Fruit fly (Drosophila melanogaster) whole organism, embryonic: ENCODE data around the gene NANS.

Source experiments
- Abd-B ChIP-seq: fragments of 200-800 bp; sonication (Bioruptor generic); optimal IDR thresholded peaks from 2 replicates; lab custom pipeline; 2018; ENCODE audit warnings: missing biosample characterization, mild to moderate bottlenecking, missing genetic modification characterization, moderate library complexity
- Atf-2 ChIP-seq: fragments of 200-800 bp; sonication (Bioruptor generic); optimal IDR thresholded peaks from 2 replicates; lab custom pipeline; 2016; ENCODE audit warnings: missing biosample characterization, missing genetic modification characterization
- B-H1 ChIP-seq: fragments of 200-800 bp; sonication (Bioruptor generic); IDR thresholded peaks from 3 replicates; pipeline ENCODE4 v1.3.6; 2022; ENCODE audit warnings: missing biosample characterization, missing genetic modification characterization
- CG1024 ChIP-seq: fragments of 200-800 bp; sonication (Bioruptor generic); IDR thresholded peaks from 2 replicates; pipeline ENCODE4 v1.3.6; 2022; ENCODE audit warnings: missing biosample characterization, missing genetic modification characterization
- CG14014 ChIP-seq: fragments of 200-800 bp; sonication (Bioruptor generic); IDR thresholded peaks from 2 replicates; pipeline ENCODE4 v1.3.6; 2022; ENCODE audit warnings: missing biosample characterization, missing genetic modification characterization
- CG15696 ChIP-seq: fragments of 200-800 bp; sonication (Bioruptor generic); optimal IDR thresholded peaks from 2 replicates; lab custom pipeline; 2019; ENCODE audit warnings: missing biosample characterization, mild to moderate bottlenecking, missing genetic modification characterization, moderate library complexity
- CG17912 ChIP-seq: fragments of 200-800 bp; sonication (Bioruptor generic); optimal IDR thresholded peaks from 2 replicates; lab custom pipeline; 2018; ENCODE audit warnings: missing biosample characterization, mild to moderate bottlenecking, missing genetic modification characterization
- CG2129 ChIP-seq: fragments of 200-800 bp; sonication (Bioruptor generic); IDR thresholded peaks from 2 replicates; pipeline ENCODE4 v1.3.6; 2022; ENCODE audit warnings: missing biosample characterization, missing genetic modification characterization; ENCODE audit not compliant: partially characterized antibody
- CG2202 ChIP-seq: fragments of 200-800 bp; sonication (Bioruptor generic); optimal IDR thresholded peaks from 2 replicates; lab custom pipeline; 2018; ENCODE audit warnings: missing biosample characterization, mild to moderate bottlenecking, missing genetic modification characterization
- CG30020 ChIP-seq: fragments of 200-800 bp; optimal IDR thresholded peaks from 2 replicates; lab custom pipeline; 2019; ENCODE audit warnings: missing biosample characterization, mild to moderate bottlenecking, missing genetic modification characterization, moderate library complexity
- CG30403 ChIP-seq: fragments of 200-800 bp; sonication (Bioruptor generic); optimal IDR thresholded peaks from 3 replicates; lab custom pipeline; 2016; ENCODE audit warnings: missing biosample characterization, missing genetic modification characterization
- CG3847 ChIP-seq: fragments of 200-800 bp; sonication (Bioruptor generic); IDR thresholded peaks from 2 replicates; pipeline ENCODE4 v1.3.6; 2022; ENCODE audit warnings: missing biosample characterization, missing genetic modification characterization
- CG42726 ChIP-seq: fragments of 200-800 bp; sonication (Bioruptor generic); IDR thresholded peaks from 2 replicates; pipeline ENCODE4 v1.3.6; 2022; ENCODE audit warnings: missing biosample characterization, missing genetic modification characterization; ENCODE audit not compliant: partially characterized antibody
- CG6689 ChIP-seq: fragments of 200-800 bp; sonication (Bioruptor generic); IDR thresholded peaks from 2 replicates; pipeline ENCODE4 v1.3.6; 2022; ENCODE audit warnings: missing biosample characterization, missing genetic modification characterization
- CG7556 ChIP-seq: fragments of 200-800 bp; sonication (Bioruptor generic); optimal IDR thresholded peaks from 2 replicates; lab custom pipeline; 2017; ENCODE audit warnings: missing biosample characterization, mild to moderate bottlenecking, missing genetic modification characterization
- CG7963 ChIP-seq: fragments of 200-800 bp; sonication (Bioruptor generic); IDR thresholded peaks from 3 replicates; pipeline ENCODE4 v1.3.6; 2022; ENCODE audit warnings: missing biosample characterization, missing genetic modification characterization; ENCODE audit not compliant: partially characterized antibody
- CG8388 ChIP-seq: fragments of 200-800 bp; sonication (Bioruptor generic); optimal IDR thresholded peaks from 2 replicates; lab custom pipeline; 2019; ENCODE audit warnings: missing biosample characterization, mild to moderate bottlenecking, missing genetic modification characterization, moderate library complexity
- CG9727 ChIP-seq: fragments of 200-800 bp; sonication (Bioruptor generic); optimal IDR thresholded peaks from 3 replicates; lab custom pipeline; 2017; ENCODE audit warnings: missing biosample characterization, mild to moderate bottlenecking, missing genetic modification characterization
- CG9932 ChIP-seq: fragments of 200-800 bp; sonication (Bioruptor generic); IDR thresholded peaks from 2 replicates; pipeline ENCODE4 v1.3.6; 2022; ENCODE audit warnings: missing biosample characterization, missing genetic modification characterization
- D ChIP-seq, 2 experiments: fragments of 200-800 bp in 1 of 2; fragments of >200 bp in 1 of 2; sonication (Bioruptor generic) in 1 of 2; optimal IDR thresholded peaks; 2 replicates in 1 of 2; 3 replicates in 1 of 2; lab custom pipeline; 2017; ENCODE audit warnings: mild to moderate bottlenecking in 1 of 2, missing biosample characterization in 1 of 2, missing genetic modification characterization in 1 of 2, missing genetic modification reagents in 1 of 2
- Dfd ChIP-seq, 2 experiments: fragments of >200 bp; optimal IDR thresholded peaks; 2 replicates each; lab custom pipeline; 2017; ENCODE audit warnings: missing biosample characterization in 2 of 2, missing genetic modification characterization in 2 of 2
- Gsc ChIP-seq: fragments of 200-800 bp; sonication (Bioruptor generic); IDR thresholded peaks from 2 replicates; pipeline ENCODE4 v1.3.6; 2022; ENCODE audit warnings: missing biosample characterization, missing genetic modification characterization
- HLH3B ChIP-seq: fragments of 200-800 bp; sonication (Bioruptor generic); IDR thresholded peaks from 2 replicates; pipeline ENCODE4 v1.3.6; 2022; ENCODE audit warnings: missing biosample characterization, missing genetic modification characterization
- HLH4C ChIP-seq: fragments of 200-800 bp; sonication (Bioruptor generic); IDR thresholded peaks from 3 replicates; pipeline ENCODE4 v1.3.6; 2022; ENCODE audit warnings: missing biosample characterization, missing genetic modification characterization; ENCODE audit not compliant: partially characterized antibody
- Hmr ChIP-seq: fragments of 200-800 bp; sonication (Bioruptor generic); optimal IDR thresholded peaks from 3 replicates; lab custom pipeline; 2017; ENCODE audit warnings: mild to moderate bottlenecking, missing biosample characterization, missing genetic modification reagents, missing genetic modification characterization
- Hr39 ChIP-seq: fragments of >200 bp; optimal IDR thresholded peaks from 2 replicates; lab custom pipeline; 2017
- Lim3 ChIP-seq: fragments of 200-800 bp; sonication (Bioruptor generic); IDR thresholded peaks from 2 replicates; pipeline ENCODE4 v1.3.6; 2022; ENCODE audit warnings: missing biosample characterization, missing genetic modification characterization
- Mes4 ChIP-seq: fragments of 200-800 bp; sonication (Bioruptor generic); optimal IDR thresholded peaks from 2 replicates; lab custom pipeline; 2016; ENCODE audit warnings: missing biosample characterization, missing genetic modification characterization
- NC2α ChIP-seq: fragments of 200-800 bp; sonication (Bioruptor generic); optimal IDR thresholded peaks from 2 replicates; lab custom pipeline; 2016; ENCODE audit warnings: missing biosample characterization, missing genetic modification characterization
- PHDP ChIP-seq: fragments of 200-800 bp; sonication (Bioruptor generic); optimal IDR thresholded peaks from 3 replicates; lab custom pipeline; 2018; ENCODE audit warnings: missing biosample characterization, mild to moderate bottlenecking, missing genetic modification characterization, moderate library complexity
- Six4 ChIP-seq: fragments of 200-800 bp; sonication (Bioruptor generic); optimal IDR thresholded peaks from 2 replicates; lab custom pipeline; 2016; ENCODE audit warnings: missing biosample characterization, missing genetic modification characterization
- TFAM ChIP-seq: fragments of 200-800 bp; sonication (Bioruptor generic); optimal IDR thresholded peaks from 2 replicates; lab custom pipeline; 2017; ENCODE audit warnings: missing biosample characterization, missing genetic modification characterization, inconsistent platforms
- abd-A ChIP-seq: fragments of 200-800 bp; sonication (Bioruptor generic); optimal IDR thresholded peaks from 3 replicates; lab custom pipeline; 2019; ENCODE audit warnings: missing biosample characterization, mild to moderate bottlenecking, missing genetic modification characterization, moderate library complexity
- amos ChIP-seq: fragments of 200-800 bp; sonication (Bioruptor generic); IDR thresholded peaks from 2 replicates; pipeline ENCODE4 v1.3.6; 2022; ENCODE audit warnings: missing biosample characterization, missing genetic modification characterization; ENCODE audit not compliant: partially characterized antibody
- ash1 ChIP-seq: fragments of 200-800 bp; sonication (Bioruptor generic); optimal IDR thresholded peaks from 2 replicates; lab custom pipeline; 2018; ENCODE audit warnings: missing biosample characterization, mild to moderate bottlenecking, missing genetic modification characterization
- cato ChIP-seq: fragments of 200-800 bp; sonication (Bioruptor generic); optimal IDR thresholded peaks from 2 replicates; lab custom pipeline; 2016; ENCODE audit warnings: missing biosample characterization, missing genetic modification characterization, borderline replicate concordance
- cg ChIP-seq: fragments of 200-800 bp; sonication (Bioruptor generic); optimal IDR thresholded peaks from 3 replicates; lab custom pipeline; 2019; ENCODE audit warnings: missing biosample characterization, mild to moderate bottlenecking, missing genetic modification characterization, moderate library complexity
- dati ChIP-seq: fragments of 200-800 bp; sonication (Bioruptor generic); IDR thresholded peaks from 2 replicates; pipeline ENCODE4 v1.3.6; 2022; ENCODE audit warnings: missing biosample characterization, missing genetic modification characterization
- dmrt11E ChIP-seq: fragments of 200-800 bp; sonication (Bioruptor generic); optimal IDR thresholded peaks from 3 replicates; lab custom pipeline; 2018; ENCODE audit warnings: missing biosample characterization, mild to moderate bottlenecking, missing genetic modification characterization, moderate library complexity
- dmrt99B ChIP-seq: fragments of 200-800 bp; sonication (Bioruptor generic); optimal IDR thresholded peaks from 2 replicates; lab custom pipeline; 2018; ENCODE audit warnings: missing biosample characterization, mild to moderate bottlenecking, missing genetic modification characterization, moderate library complexity
- gcm ChIP-seq: fragments of 200-800 bp; sonication (Bioruptor generic); optimal IDR thresholded peaks from 2 replicates; lab custom pipeline; 2019; ENCODE audit warnings: missing biosample characterization, mild to moderate bottlenecking, missing genetic modification characterization, moderate library complexity
- mam ChIP-seq: fragments of 200-800 bp; sonication (Bioruptor generic); optimal IDR thresholded peaks from 3 replicates; lab custom pipeline; 2016; ENCODE audit warnings: missing biosample characterization, missing genetic modification characterization
- nerfin-1 ChIP-seq: fragments of 200-800 bp; sonication (Bioruptor generic); optimal IDR thresholded peaks from 3 replicates; lab custom pipeline; 2019; ENCODE audit warnings: missing biosample characterization, mild to moderate bottlenecking, missing genetic modification characterization, moderate library complexity
- ro ChIP-seq: fragments of 200-800 bp; sonication (Bioruptor generic); IDR thresholded peaks from 2 replicates; pipeline ENCODE4 v1.3.6; 2022; ENCODE audit warnings: missing biosample characterization, missing genetic modification characterization
- sc ChIP-seq, 3 experiments: fragments of >200 bp in 2 of 3; fragments of 200-800 bp in 1 of 3; sonication (Bioruptor generic) in 1 of 3; optimal IDR thresholded peaks; 2 replicates in 2 of 3; 3 replicates in 1 of 3; lab custom pipeline; 2017; ENCODE audit warnings: mild to moderate bottlenecking in 1 of 3, missing biosample characterization in 1 of 3, missing genetic modification characterization in 1 of 3, missing genetic modification reagents in 1 of 3
- sisA ChIP-seq: fragments of 200-800 bp; sonication (Bioruptor generic); IDR thresholded peaks from 2 replicates; pipeline ENCODE4 v1.3.6; 2022; ENCODE audit warnings: missing biosample characterization, missing genetic modification characterization
- sob ChIP-seq: fragments of 200-800 bp; sonication (Bioruptor generic); IDR thresholded peaks from 2 replicates; pipeline ENCODE4 v1.3.6; 2022; ENCODE audit warnings: missing biosample characterization, missing genetic modification characterization
- twi ChIP-seq: fragments of 200-800 bp; optimal IDR thresholded peaks from 2 replicates; lab custom pipeline; 2019; ENCODE audit warnings: missing biosample characterization, mild to moderate bottlenecking, missing genetic modification characterization, moderate library complexity
- unc-4 ChIP-seq: fragments of 200-800 bp; sonication (Bioruptor generic); IDR thresholded peaks from 2 replicates; pipeline ENCODE4 v1.3.6; 2022; ENCODE audit warnings: missing biosample characterization, missing genetic modification characterization; ENCODE audit not compliant: partially characterized antibody
- zfh1 ChIP-seq: fragments of 200-800 bp; sonication (Bioruptor generic); IDR thresholded peaks from 3 replicates; pipeline ENCODE4 v1.3.6; 2022; ENCODE audit warnings: missing biosample characterization, missing genetic modification characterization

NANS gene

DNA sequence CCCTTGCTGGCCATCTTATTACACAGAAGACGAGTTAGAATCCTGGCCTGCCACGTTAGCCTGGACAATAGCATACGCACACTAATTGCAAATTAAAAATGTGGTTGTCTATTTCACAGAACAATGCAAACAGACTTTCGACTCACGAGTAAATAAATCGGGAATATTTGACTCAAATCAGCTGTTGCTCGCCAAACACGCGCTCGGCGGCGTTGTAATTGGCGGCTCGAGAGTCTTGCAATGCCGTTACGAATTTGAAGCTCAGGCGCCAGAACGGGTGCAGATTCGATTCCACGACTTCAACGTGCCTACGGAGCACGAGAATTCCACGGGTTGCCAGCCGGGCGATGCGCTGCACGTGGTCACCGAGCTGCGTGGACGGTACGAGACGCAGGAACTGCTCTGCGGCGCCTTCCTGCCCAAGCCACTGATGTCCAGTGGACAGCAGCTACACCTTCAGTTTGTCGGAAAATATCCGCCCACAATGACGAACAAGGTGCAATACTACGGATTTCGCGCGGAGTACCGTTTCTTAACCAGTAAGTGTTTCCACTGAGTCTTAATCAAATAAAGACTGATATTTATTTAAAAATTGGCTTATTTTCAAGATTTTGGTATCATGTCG is 24.6 kb upstream of the NANS start, which contains the start of gene DNAlig3 (continued):
- TF ChIP-seq NC2α (no peak), D (optimal IDR thresholded peaks at IDR 0.05; lab: Kevin White, UChicago) (no peak), D (GFP tag; optimal IDR thresholded peaks at IDR 0.05; lab: Kevin White, UChicago) (no peak), abd-A (tag; lab: Kevin White, UChicago) (no peak), Six4 (GFP tag; lab: Kevin White, UChicago) (no peak), CG17912 (GFP tag; lab: Kevin White, UChicago) (no peak), CG2202 (tag; lab: Kevin White, UChicago) (no peak), Dfd (GFP tag; optimal IDR thresholded peaks at IDR 0.05; lab: Kevin White, UChicago) (no peak), ash1 (GFP tag; lab: Kevin White, UChicago) (no peak), CG14014 (GFP tag; lab: Robert Waterston, UW) (no peak), CG30403 (GFP tag; lab: Kevin White, UChicago) (no peak), CG9932 (GFP tag; lab: Robert Waterston, UW) (no peak), HLH4C (GFP tag; lab: Robert Waterston, UW) (no peak), Lim3 (GFP tag; lab: Robert Waterston, UW) (no peak), Atf-2 (GFP tag; lab: Kevin White, UChicago) (no peak), sisA (GFP tag; lab: Robert Waterston, UW) (no peak), Hr39 (lab: Kevin White, UChicago) (no peak), Abd-B (no peak), Hmr (GFP tag; lab: Kevin White, UChicago) (no peak), dmrt11E (tag; lab: Kevin White, UChicago) (no peak), CG1024 (GFP tag; lab: Robert Waterston, UW) (no peak), unc-4 (peak; percentile 57), HLH3B (GFP tag; lab: Robert Waterston, UW) (no peak), cato (GFP tag; lab: Kevin White, UChicago) (no peak), dmrt99B (tag; lab: Kevin White, UChicago) (no peak), CG7556 (GFP tag; lab: Kevin White, UChicago) (no peak), CG7963 (GFP tag; lab: Robert Waterston, UW) (no peak), Mes4 (GFP tag; lab: Kevin White, UChicago) (no peak), nerfin-1 (no peak), cg (GFP tag; lab: Kevin White, UChicago) (no peak), sob (GFP tag; lab: Robert Waterston, UW) (no peak), PHDP (tag; lab: Kevin White, UChicago) (no peak), dati (GFP tag; lab: Robert Waterston, UW) (no peak), CG9727 (no peak), sc (optimal IDR thresholded peaks at IDR 0.05; lab: Kevin White, UChicago) (no peak), sc (GFP tag; optimal IDR thresholded peaks at IDR 0.05; lab: Kevin White, UChicago) (no peak), gcm (no peak), ro (GFP tag; lab: Robert Waterston, UW) (no peak), mam (GFP tag; lab: Kevin White, UChicago) (no peak), CG3847 (GFP tag; lab: Robert Waterston, UW) (no peak), TFAM (GFP tag; lab: Kevin White, UChicago) (no peak), CG15696 (tag; lab: Kevin White, UChicago) (no peak), Gsc (GFP tag; lab: Robert Waterston, UW) (no peak), CG8388 (GFP tag; lab: Kevin White, UChicago) (no peak), CG30020 (tag; lab: Kevin White, UChicago) (no peak), twi (tag; lab: Kevin White, UChicago) (no peak), CG2129 (no peak), CG6689 (GFP tag; lab: Robert Waterston, UW) (no peak), CG42726 (GFP tag; lab: Robert Waterston, UW) (no peak), zfh1 (GFP tag; lab: Robert Waterston, UW) (no peak), B-H1 (GFP tag; lab: Robert Waterston, UW) (no peak), amos (GFP tag; lab: Robert Waterston, UW) (peak; percentile 52; the same call in 1 of the 2 replicates)
